Worm (Caenorhabditis elegans) whole organism, late embryonic: Measurements from ENCODE around the gene fbxa-218.

Experiments used
- C38D4.7 ChIP-seq: fragments of 200-800 bp; sonication (Bioruptor generic); optimal IDR thresholded peaks from 2 replicates; lab custom pipeline; 2018; ENCODE audit warnings: mild to moderate bottlenecking, missing genetic modification characterization, moderate library complexity, missing compliant biosample characterization
- F13H6.1 ChIP-seq: sonication (generic microtip); optimal IDR thresholded peaks from 2 replicates; lab custom pipeline; 2016; ENCODE audit warnings: missing genetic modification characterization, missing compliant biosample characterization
- Y22D7AL.16 ChIP-seq: sonication (generic microtip); optimal IDR thresholded peaks from 2 replicates; lab custom pipeline; 2016; ENCODE audit warnings: missing genetic modification characterization, missing compliant biosample characterization
- ahr-1 ChIP-seq: sonication (generic microtip); optimal IDR thresholded peaks from 2 replicates; lab custom pipeline; 2016; ENCODE audit warnings: missing genetic modification characterization, missing compliant biosample characterization
- ceh-14 ChIP-seq: sonication (generic microtip); optimal IDR thresholded peaks from 2 replicates; lab custom pipeline; 2016; ENCODE audit warnings: missing genotype, missing genetic modification characterization, missing compliant biosample characterization
- ceh-2 ChIP-seq: sonication (generic microtip); optimal IDR thresholded peaks from 2 replicates; lab custom pipeline; 2016; ENCODE audit warnings: missing genotype, missing genetic modification characterization, missing compliant biosample characterization
- ceh-22 ChIP-seq: sonication (generic microtip); optimal IDR thresholded peaks from 2 replicates; lab custom pipeline; 2017; ENCODE audit warnings: missing biosample characterization, missing genetic modification characterization
- ceh-45 ChIP-seq: fragments of 200-800 bp; sonication (Bioruptor generic); IDR thresholded peaks from 2 replicates; pipeline ENCODE4 v1.3.6; 2022; ENCODE audit warnings: missing genetic modification reagents, missing genetic modification characterization, missing compliant biosample characterization
- ceh-48 ChIP-seq: sonication (generic microtip); optimal IDR thresholded peaks from 2 replicates; lab custom pipeline; 2016; ENCODE audit warnings: missing genetic modification characterization, inconsistent platforms, missing compliant biosample characterization
- ceh-6 ChIP-seq: fragments of 200-800 bp; sonication (Bioruptor generic); optimal IDR thresholded peaks from 2 replicates; lab custom pipeline; 2018; ENCODE audit warnings: mild to moderate bottlenecking, missing genetic modification characterization, missing compliant biosample characterization
- che-1 ChIP-seq: sonication (generic microtip); optimal IDR thresholded peaks from 2 replicates; lab custom pipeline; 2016; ENCODE audit warnings: mild to moderate bottlenecking, missing genetic modification characterization, missing compliant biosample characterization
- dve-1 ChIP-seq: sonication (generic microtip); optimal IDR thresholded peaks from 2 replicates; lab custom pipeline; 2017; ENCODE audit warnings: antibody characterized with exemption, mild to moderate bottlenecking, missing genetic modification characterization, missing compliant biosample characterization
- fkh-10 ChIP-seq: fragments of 150-350 bp; optimal IDR thresholded peaks from 2 replicates; lab custom pipeline; 2014; ENCODE audit warnings: missing biosample characterization, missing genetic modification reagents, missing genetic modification characterization
- fkh-6 ChIP-seq: sonication (generic microtip); optimal IDR thresholded peaks from 2 replicates; lab custom pipeline; 2016; ENCODE audit warnings: missing genetic modification characterization, missing compliant biosample characterization
- gmeb-2 ChIP-seq: sonication (generic microtip); optimal IDR thresholded peaks from 2 replicates; lab custom pipeline; 2016; ENCODE audit warnings: missing genetic modification characterization, inconsistent platforms, missing compliant biosample characterization
- hlh-13 ChIP-seq: fragments of 200-800 bp; sonication (Bioruptor generic); optimal IDR thresholded peaks from 2 replicates; lab custom pipeline; 2018; ENCODE audit warnings: mild to moderate bottlenecking, missing genetic modification characterization, missing compliant biosample characterization
- hlh-6 ChIP-seq: sonication (generic microtip); optimal IDR thresholded peaks from 2 replicates; lab custom pipeline; 2016; ENCODE audit warnings: missing genotype, missing genetic modification characterization, missing compliant biosample characterization
- lim-6 ChIP-seq: sonication (generic microtip); optimal IDR thresholded peaks from 2 replicates; lab custom pipeline; 2016; ENCODE audit warnings: missing genetic modification characterization, missing compliant biosample characterization
- lin-11 ChIP-seq: fragments of 200-800 bp; sonication (Bioruptor generic); optimal IDR thresholded peaks from 2 replicates; lab custom pipeline; 2018; ENCODE audit warnings: mild to moderate bottlenecking, missing genetic modification characterization, missing compliant biosample characterization
- madf-2 ChIP-seq: sonication (generic microtip); optimal IDR thresholded peaks from 2 replicates; lab custom pipeline; 2017; ENCODE audit warnings: missing genetic modification characterization, missing compliant biosample characterization
- mec-3 ChIP-seq: sonication (generic microtip); optimal IDR thresholded peaks from 2 replicates; lab custom pipeline; 2016; ENCODE audit warnings: borderline replicate concordance, missing genetic modification characterization, missing compliant biosample characterization
- nfya-1 ChIP-seq: sonication (generic microtip); optimal IDR thresholded peaks from 2 replicates; lab custom pipeline; 2017; ENCODE audit warnings: missing genetic modification characterization, mild to moderate bottlenecking, missing compliant biosample characterization, antibody characterized with exemption, moderate library complexity
- nhr-11 ChIP-seq: fragments of 150-350 bp; optimal IDR thresholded peaks from 2 replicates; lab custom pipeline; 2014; ENCODE audit warnings: missing biosample characterization, missing genetic modification characterization
- pat-9 ChIP-seq: fragments of 200-800 bp; sonication (Bioruptor generic); optimal IDR thresholded peaks from 2 replicates; lab custom pipeline; 2018; ENCODE audit warnings: mild to moderate bottlenecking, missing genetic modification characterization, moderate library complexity, missing compliant biosample characterization
- pha-2 ChIP-seq: sonication (generic microtip); optimal IDR thresholded peaks from 2 replicates; lab custom pipeline; 2017; ENCODE audit warnings: mild to moderate bottlenecking, missing genetic modification characterization, missing compliant biosample characterization
- pqm-1 ChIP-seq: sonication (generic microtip); optimal IDR thresholded peaks from 2 replicates; lab custom pipeline; 2016; ENCODE audit warnings: missing genetic modification characterization, missing compliant biosample characterization
- pros-1 ChIP-seq: fragments of 150-350 bp; optimal IDR thresholded peaks from 2 replicates; lab custom pipeline; 2014; ENCODE audit warnings: missing biosample characterization, missing genetic modification reagents, missing genetic modification characterization
- ref-2 ChIP-seq: sonication (generic microtip); optimal IDR thresholded peaks from 2 replicates; lab custom pipeline; 2016; ENCODE audit warnings: missing genetic modification characterization, missing compliant biosample characterization
- rnt-1 ChIP-seq: sonication (generic microtip); optimal IDR thresholded peaks from 2 replicates; lab custom pipeline; 2016; ENCODE audit warnings: missing genetic modification characterization, missing compliant biosample characterization
- sdc-2 ChIP-seq: sonication (generic microtip); optimal IDR thresholded peaks from 2 replicates; lab custom pipeline; 2016; ENCODE audit warnings: missing genotype, missing genetic modification characterization, missing compliant biosample characterization
- syd-9 ChIP-seq: sonication (generic microtip); optimal IDR thresholded peaks from 2 replicates; lab custom pipeline; 2016; ENCODE audit warnings: mild to moderate bottlenecking, missing genetic modification characterization, moderate library complexity, missing compliant biosample characterization
- tbx-2 ChIP-seq: sonication (generic microtip); optimal IDR thresholded peaks from 2 replicates; lab custom pipeline; 2016; ENCODE audit warnings: missing genetic modification characterization, missing compliant biosample characterization
- ttx-3 ChIP-seq: sonication (generic microtip); optimal IDR thresholded peaks from 2 replicates; lab custom pipeline; 2016; ENCODE audit warnings: missing genetic modification reagents, missing genetic modification characterization, missing compliant biosample characterization
- unc-55 ChIP-seq: sonication (generic microtip); optimal IDR thresholded peaks from 2 replicates; lab custom pipeline; 2017; ENCODE audit warnings: missing biosample characterization, missing genetic modification reagents, missing genetic modification characterization
- unc-86 ChIP-seq: sonication (generic microtip); optimal IDR thresholded peaks from 2 replicates; lab custom pipeline; 2016; ENCODE audit warnings: missing genetic modification characterization, missing compliant biosample characterization

Gene fbxa-218

ce11 chrIII:12420256-12420655 is 16.1 kb upstream of the fbxa-218 start:
- TF ChIP-seq pha-2 (tag; lab: Kevin White, UChicago) (no peak), nfya-1 (tag; lab: Kevin White, UChicago) (peak; percentile 98), pros-1 (tag; lab: Kevin White, UChicago) (no peak), lin-11 (tag; lab: Kevin White, UChicago) (no peak)

DNA sequence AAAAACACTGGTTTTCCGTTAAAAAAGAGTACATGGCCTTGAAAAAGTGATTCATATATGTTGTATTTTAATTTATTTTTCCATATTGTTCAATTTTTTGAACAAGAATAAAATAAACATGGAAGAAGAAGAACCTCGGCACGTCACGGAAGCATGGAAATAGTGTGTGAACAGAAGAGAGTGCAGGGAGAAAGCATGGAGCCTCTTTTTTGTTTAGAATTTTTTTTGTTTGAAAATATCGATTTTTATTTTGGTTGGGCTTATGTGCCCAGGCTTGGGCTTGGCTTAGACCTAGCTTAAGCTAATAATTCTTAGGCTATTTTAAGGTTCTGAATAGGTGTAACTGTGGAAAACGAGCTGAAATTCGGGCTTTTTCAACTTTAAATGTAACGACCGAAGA is 14.6 kb upstream of the fbxa-218 start, which contains the start of gene tat-1:
TSS of gene tat-1 (minus strand) at position 11 of the 400 bp plus-strand sequence.
- no peak for TF ChIP-seq unc-86 (tag; lab: Kevin White, UChicago)
- peak; percentile 25 for TF ChIP-seq ceh-48 (tag; lab: Kevin White, UChicago)

- TF ChIP-seq ttx-3 (tag; lab: Kevin White, UChicago) = no peak
- no peak for TF ChIP-seq fkh-6 (tag; lab: Kevin White, UChicago)
- no peak for TF ChIP-seq ceh-48 (tag; lab: Kevin White, UChicago)
- no peak for TF ChIP-seq ceh-2 (tag; lab: Kevin White, UChicago)
- TF ChIP-seq pha-2 (tag; lab: Kevin White, UChicago) = no peak
- no peak for TF ChIP-seq ceh-14 (tag; lab: Kevin White, UChicago)
- no peak for TF ChIP-seq fkh-10
- no peak for TF ChIP-seq ceh-45
- TF ChIP-seq hlh-13 = no peak
- TF ChIP-seq hlh-6 = no peak
- TF ChIP-seq C38D4.7 (GFP tag; lab: Kevin White, UChicago) = no peak
- no peak for TF ChIP-seq ceh-6
- TF ChIP-seq dve-1 = no peak
- no peak for TF ChIP-seq rnt-1 (tag; lab: Kevin White, UChicago)
- TF ChIP-seq, all 69 proteins: peak for 0
Observed at ce11 chrIII:12424066-12424465, 12.2 kb upstream of the fbxa-218 start.

DNA sequence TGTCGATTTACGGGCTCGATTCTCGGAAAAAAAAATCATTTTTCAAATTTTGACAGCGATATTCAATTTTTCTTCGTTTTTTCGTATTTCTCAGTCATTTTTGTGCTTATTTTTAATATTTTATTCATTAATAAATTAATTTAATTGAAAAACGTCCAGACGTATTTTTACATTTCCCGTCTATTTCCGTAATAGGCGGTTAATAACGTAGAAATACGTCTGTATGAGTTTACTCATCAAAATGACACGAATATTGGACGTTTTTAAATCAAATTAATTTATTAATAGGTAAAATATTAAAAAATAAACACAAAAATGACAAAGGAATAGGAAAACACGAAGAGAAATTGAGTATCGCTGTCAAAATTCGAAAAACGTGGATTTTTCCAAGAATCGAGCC is 11.7 kb upstream of the fbxa-218 start:
- TF ChIP-seq mec-3 = no peak
- no peak for TF ChIP-seq fkh-10
- no peak for TF ChIP-seq tbx-2 (tag; lab: Kevin White, UChicago)
- no peak for TF ChIP-seq ceh-2 (tag; lab: Kevin White, UChicago)
- TF ChIP-seq pat-9 (tag; lab: Kevin White, UChicago) = no peak
- no peak for TF ChIP-seq nfya-1 (tag; lab: Kevin White, UChicago)
- no peak for TF ChIP-seq sdc-2 (tag; lab: Kevin White, UChicago)
- no peak for TF ChIP-seq ceh-48 (tag; lab: Kevin White, UChicago)
- TF ChIP-seq ahr-1 (tag; lab: Kevin White, UChicago) = no peak

DNA sequence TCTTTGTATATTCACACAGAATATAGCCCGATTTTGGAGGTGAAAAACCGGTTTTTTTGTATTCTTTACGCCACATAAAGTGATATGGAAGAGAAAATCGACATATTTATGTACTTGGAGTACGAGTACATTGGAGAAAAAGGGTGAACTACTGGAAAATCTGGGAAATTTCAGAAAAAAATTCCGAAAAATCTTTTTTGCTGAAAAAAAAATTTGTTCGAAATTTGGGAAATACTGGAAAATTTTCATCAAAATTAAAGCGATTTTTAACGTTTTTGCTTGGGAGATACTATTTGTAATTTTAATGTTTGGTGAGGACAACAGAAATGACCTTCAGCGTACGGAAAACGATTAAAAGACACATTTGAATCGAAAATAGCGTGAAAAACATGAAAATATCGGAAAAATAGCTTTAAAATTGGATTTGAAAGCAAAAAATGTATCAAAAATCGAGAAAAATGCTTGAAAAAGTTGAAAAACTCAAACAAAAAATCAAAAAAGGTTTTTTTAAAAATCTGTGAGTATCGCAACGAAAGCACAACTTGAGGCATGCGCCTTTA is 10.4 kb upstream of the fbxa-218 start:
- TF ChIP-seq unc-86 (tag; lab: Kevin White, UChicago) (no peak), pqm-1 (tag; lab: Kevin White, UChicago) (no peak), ceh-14 (tag; lab: Kevin White, UChicago) (no peak), Y22D7AL.16 (no peak), pha-2 (tag; lab: Kevin White, UChicago) (no peak), syd-9 (no peak), mec-3 (no peak), lim-6 (tag; lab: Kevin White, UChicago) (no peak), madf-2 (tag; lab: Kevin White, UChicago) (no peak), ref-2 (no peak), gmeb-2 (no peak), che-1 (tag; lab: Kevin White, UChicago) (no peak), ceh-22 (tag; lab: Kevin White, UChicago) (no peak), unc-55 (no peak), nhr-11 (tag; lab: Kevin White, UChicago) (no peak), F13H6.1 (tag; lab: Kevin White, UChicago) (no peak)
